Worm (Caenorhabditis elegans) whole organism, L1 larva: ENCODE results near the gene K09A11.1.

Experiments
- C04F5.9 ChIP-seq: sonication (generic microtip); optimal IDR thresholded peaks from 2 replicates; lab custom pipeline; 2016; ENCODE audit warnings: missing genetic modification characterization, missing compliant biosample characterization
- C16A3.4 ChIP-seq: fragments of 150-350 bp; optimal IDR thresholded peaks from 2 replicates; lab custom pipeline; 2014; ENCODE audit warnings: missing biosample characterization, missing genetic modification characterization
- ama-1 ChIP-seq: fragments of 150-350 bp; optimal IDR thresholded peaks from 2 replicates; lab custom pipeline; 2014
- ceh-63 ChIP-seq: fragments of 200-800 bp; sonication (Bioruptor generic); optimal IDR thresholded peaks from 2 replicates; lab custom pipeline; 2018; ENCODE audit warnings: mild to moderate bottlenecking, missing genetic modification characterization, missing compliant biosample characterization
- ceh-8 ChIP-seq: fragments of 200-800 bp; sonication (Bioruptor generic); optimal IDR thresholded peaks from 2 replicates; lab custom pipeline; 2018; ENCODE audit warnings: mild to moderate bottlenecking, missing genetic modification characterization, moderate library complexity, missing compliant biosample characterization
- dpl-1 ChIP-seq, 3 experiments: fragments of 150-350 bp in 2 of 3; sonication (generic microtip) in 1 of 3; optimal IDR thresholded peaks; 2 replicates each; lab custom pipeline; 2014 to 2017; ENCODE audit warnings: missing biosample characterization in 3 of 3, missing genetic modification characterization in 3 of 3, missing genetic modification reagents in 3 of 3
- dsc-1 ChIP-seq: sonication (generic microtip); optimal IDR thresholded peaks from 2 replicates; lab custom pipeline; 2016; ENCODE audit warnings: mild to moderate bottlenecking, missing genetic modification characterization, missing compliant biosample characterization
- efl-1 ChIP-seq, 4 experiments: fragments of 150-350 bp; optimal IDR thresholded peaks in 3 of 4; peaks in 1 of 4; 1 replicate in 1 of 4; 2 replicates in 3 of 4; lab custom pipeline; 2014; ENCODE audit warnings: missing biosample characterization in 2 of 4, missing genetic modification characterization in 2 of 4, missing genetic modification reagents in 2 of 4
- elt-2 ChIP-seq: sonication (generic microtip); optimal IDR thresholded peaks from 2 replicates; lab custom pipeline; 2016; ENCODE audit warnings: missing genetic modification characterization, mild to moderate bottlenecking, inconsistent platforms, missing compliant biosample characterization, missing genetic modification reagents
- ets-5 ChIP-seq: fragments of 200-800 bp; sonication (Bioruptor generic); IDR thresholded peaks from 2 replicates; pipeline ENCODE4 v1.3.6; 2022; ENCODE audit warnings: missing genetic modification characterization, missing compliant biosample characterization
- fkh-4 ChIP-seq: sonication (generic microtip); optimal IDR thresholded peaks from 2 replicates; lab custom pipeline; 2016; ENCODE audit warnings: missing compliant biosample characterization, missing genetic modification characterization, borderline replicate concordance
- fkh-8 ChIP-seq: sonication (generic microtip); optimal IDR thresholded peaks from 2 replicates; lab custom pipeline; 2016; ENCODE audit warnings: mild to moderate bottlenecking, missing genetic modification characterization, missing compliant biosample characterization
- hlh-4 ChIP-seq: sonication (generic microtip); optimal IDR thresholded peaks from 2 replicates; lab custom pipeline; 2016; ENCODE audit warnings: mild to moderate bottlenecking, missing genetic modification characterization, missing compliant biosample characterization
- irx-1 ChIP-seq: sonication (generic microtip); optimal IDR thresholded peaks from 2 replicates; lab custom pipeline; 2016; ENCODE audit warnings: missing genetic modification characterization, missing compliant biosample characterization
- jun-1 ChIP-seq: fragments of 150-350 bp; optimal IDR thresholded peaks from 2 replicates; lab custom pipeline; 2014; ENCODE audit warnings: missing biosample characterization, missing genetic modification reagents, missing genetic modification characterization
- lin-14 ChIP-seq: fragments of 200-800 bp; sonication (Bioruptor generic); optimal IDR thresholded peaks from 2 replicates; lab custom pipeline; 2018; ENCODE audit warnings: mild to moderate bottlenecking, missing genetic modification characterization, moderate library complexity, missing compliant biosample characterization
- lin-35 ChIP-seq, 2 experiments: fragments of 150-350 bp; optimal IDR thresholded peaks; 2 replicates each; lab custom pipeline; 2014; ENCODE audit warnings: missing biosample characterization in 2 of 2, missing genetic modification characterization in 2 of 2, missing genetic modification reagents in 2 of 2
- lin-39 ChIP-seq: fragments of 150-350 bp; optimal IDR thresholded peaks from 2 replicates; lab custom pipeline; 2014; ENCODE audit warnings: missing biosample characterization, missing genetic modification reagents, missing genetic modification characterization
- mdl-1 ChIP-seq, 2 experiments: fragments of 150-350 bp; optimal IDR thresholded peaks; 2 replicates each; lab custom pipeline; 2014 to 2017; ENCODE audit warnings: missing biosample characterization in 2 of 2, missing genetic modification characterization in 2 of 2, inconsistent platforms in 1 of 2
- nhr-11 ChIP-seq: fragments of 150-350 bp; optimal IDR thresholded peaks from 2 replicates; lab custom pipeline; 2014; ENCODE audit warnings: missing biosample characterization, missing genetic modification characterization
- nhr-20 ChIP-seq: sonication (generic microtip); optimal IDR thresholded peaks from 2 replicates; lab custom pipeline; 2016; ENCODE audit warnings: mild to moderate bottlenecking, missing genetic modification characterization, missing compliant biosample characterization
- nhr-28 ChIP-seq: fragments of 150-350 bp; optimal IDR thresholded peaks from 2 replicates; lab custom pipeline; 2014; ENCODE audit warnings: missing biosample characterization, missing genetic modification characterization
- nhr-71 ChIP-seq: sonication (generic microtip); optimal IDR thresholded peaks from 2 replicates; lab custom pipeline; 2016; ENCODE audit warnings: mild to moderate bottlenecking, missing genetic modification characterization, moderate library complexity, missing compliant biosample characterization
- nhr-85 ChIP-seq: sonication (generic microtip); peaks from one replicate; lab custom pipeline; 2016; ENCODE audit warnings: missing genetic modification characterization, inconsistent platforms, missing compliant biosample characterization
- pag-3 ChIP-seq: sonication (generic microtip); optimal IDR thresholded peaks from 2 replicates; lab custom pipeline; 2017; ENCODE audit warnings: missing genetic modification characterization, mild to moderate bottlenecking, missing compliant biosample characterization, antibody characterized with exemption, borderline replicate concordance; ENCODE audit not compliant: insufficient read depth
- pax-3 ChIP-seq: fragments of 200-800 bp; sonication (Bioruptor generic); optimal IDR thresholded peaks from 2 replicates; lab custom pipeline; 2018; ENCODE audit warnings: mild to moderate bottlenecking, missing genetic modification characterization, moderate library complexity, missing compliant biosample characterization
- pqm-1 ChIP-seq: sonication (generic microtip); optimal IDR thresholded peaks from 3 replicates; lab custom pipeline; 2017; ENCODE audit warnings: missing biosample characterization, missing genetic modification characterization
- snu-23 ChIP-seq: sonication (generic microtip); optimal IDR thresholded peaks from 2 replicates; lab custom pipeline; 2016; ENCODE audit warnings: missing genetic modification characterization, missing compliant biosample characterization
- sox-4 ChIP-seq: sonication (generic microtip); optimal IDR thresholded peaks from 2 replicates; lab custom pipeline; 2016; ENCODE audit warnings: missing genetic modification characterization, missing compliant biosample characterization
- unc-130 ChIP-seq: fragments of 150-350 bp; optimal IDR thresholded peaks from 2 replicates; lab custom pipeline; 2017; ENCODE audit warnings: missing biosample characterization, missing genetic modification characterization, inconsistent platforms
- unc-62 ChIP-seq: fragments of 150-350 bp; optimal IDR thresholded peaks from 2 replicates; lab custom pipeline; 2014; ENCODE audit warnings: missing biosample characterization, missing genetic modification reagents, missing genetic modification characterization
- unc-86 ChIP-seq: sonication (generic microtip); optimal IDR thresholded peaks from 2 replicates; lab custom pipeline; 2016; ENCODE audit warnings: missing genetic modification characterization, missing compliant biosample characterization
- zag-1 ChIP-seq: fragments of 150-350 bp; optimal IDR thresholded peaks from 2 replicates; lab custom pipeline; 2014; ENCODE audit warnings: missing biosample characterization, missing genetic modification characterization

Gene K09A11.1

ce11 chrX:13246668-13247358 lies 15.5 kb upstream of the K09A11.1 start (continued):
- TF ChIP-seq ceh-63 (GFP tag; lab: Kevin White, UChicago) = no peak
- TF ChIP-seq snu-23 (GFP tag; lab: Kevin White, UChicago) = peak; percentile 56
- no peak for TF ChIP-seq C04F5.9 (tag; lab: Kevin White, UChicago)
- TF ChIP-seq nhr-11 (tag; lab: Kevin White, UChicago) = no peak
- TF ChIP-seq irx-1 (tag; lab: Kevin White, UChicago) = no peak
- no peak for TF ChIP-seq nhr-28 (tag; lab: Kevin White, UChicago)
- peak in 1 of 2 experiments; percentile 65 for TF ChIP-seq lin-35 (GFP tag; optimal IDR thresholded peaks at IDR 0.05; lab: Kevin White, UChicago)
- peak in 1 of 3 experiments; percentile 5 for TF ChIP-seq dpl-1 (GFP tag; optimal IDR thresholded peaks at IDR 0.05; lab: Kevin White, UChicago)
- TF ChIP-seq dsc-1 = no peak
- no peak for TF ChIP-seq lin-39 (tag; lab: Kevin White, UChicago)
- TF ChIP-seq C16A3.4 = no peak
- no peak for TF ChIP-seq pag-3 (tag; lab: Kevin White, UChicago)
- no peak for TF ChIP-seq unc-86 (tag; lab: Kevin White, UChicago)
- no peak for TF ChIP-seq ama-1
- TF ChIP-seq fkh-4 = no peak
- no peak for TF ChIP-seq hlh-4 (tag; lab: Kevin White, UChicago)
- no peak for TF ChIP-seq sox-4 (tag; lab: Kevin White, UChicago)
- no peak for TF ChIP-seq unc-130 (tag; lab: Kevin White, UChicago)

DNA sequence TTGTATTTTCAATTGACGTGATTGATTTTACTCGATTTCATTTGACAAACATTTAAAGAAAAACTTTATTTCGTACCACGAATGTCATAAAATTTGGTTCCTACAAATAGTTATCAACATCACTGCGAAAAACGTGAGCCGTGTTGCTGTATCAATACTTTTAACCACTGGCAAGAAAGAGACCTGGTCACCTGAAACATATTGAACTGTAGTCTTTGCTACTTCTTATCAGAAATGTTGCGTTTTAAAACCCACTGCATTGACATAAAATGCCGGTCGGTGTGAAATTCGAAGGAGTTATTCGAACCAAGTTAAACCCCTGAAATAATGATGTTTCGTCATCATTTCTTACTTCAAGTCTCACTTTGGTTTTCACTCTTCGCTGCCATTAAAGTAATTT lies 14.7 kb upstream of the K09A11.1 start:
- TF ChIP-seq ceh-8 (GFP tag; lab: Kevin White, UChicago) (no peak), pax-3 (no peak), efl-1 (optimal IDR thresholded peaks at IDR 0.05; lab: Kevin White, UChicago) (no peak), efl-1 (GFP tag; optimal IDR thresholded peaks at IDR 0.05 in 1 of 2; lab: Kevin White, UChicago) (peak in 1 of 2 experiments; percentile 78), ets-5 (no peak), unc-130 (tag; lab: Kevin White, UChicago) (no peak), elt-2 (tag; lab: Kevin White, UChicago) (peak; percentile 58), lin-35 (GFP tag; optimal IDR thresholded peaks at IDR 0.05; lab: Kevin White, UChicago) (peak in 1 of 2 experiments; percentile 29), mdl-1 (tag; optimal IDR thresholded peaks at IDR 0.05; lab: Kevin White, UChicago) (peak in 1 of 2 experiments; percentile 6)

DNA sequence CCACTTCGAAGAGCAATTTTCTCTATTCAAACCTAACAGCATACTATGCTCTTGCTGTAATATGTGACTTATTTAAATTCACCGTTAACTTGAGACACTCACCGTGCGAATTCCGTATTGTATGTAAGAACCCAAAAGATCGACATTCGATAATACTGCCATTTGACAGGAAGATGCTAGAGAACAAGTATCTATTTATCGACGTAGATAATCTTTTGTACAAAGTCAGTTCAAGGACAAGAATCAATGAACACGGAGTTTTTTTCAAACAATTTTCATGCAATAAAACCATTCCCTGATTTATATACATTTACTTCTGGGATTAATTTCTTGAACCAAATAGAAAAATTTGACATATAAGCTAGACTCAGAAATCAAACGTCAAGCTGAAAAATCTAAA lies 14.0 kb upstream of the K09A11.1 start, which contains the start of gene K08H2.7:
Gene K08H2.7, minus strand, starts transcription at position 173 of the 400 bp plus-strand sequence.
- TF ChIP-seq pqm-1 (tag; lab: Kevin White, UChicago) (no peak), elt-2 (tag; lab: Kevin White, UChicago) (no peak), dsc-1 (no peak), lin-14 (GFP tag; lab: Kevin White, UChicago) (peak; percentile 60), ceh-8 (GFP tag; lab: Kevin White, UChicago) (no peak), nhr-85 (peak; percentile 87), snu-23 (GFP tag; lab: Kevin White, UChicago) (peak; percentile 0), zag-1 (tag; lab: Kevin White, UChicago) (no peak), nhr-71 (tag; lab: Kevin White, UChicago) (peak; percentile 25), unc-130 (tag; lab: Kevin White, UChicago) (no peak), fkh-4 (no peak), nhr-20 (peak; percentile 45)

- TF ChIP-seq C16A3.4 (no peak), jun-1 (tag; lab: Kevin White, UChicago) (no peak), pax-3 (no peak), unc-62 (GFP tag; lab: Kevin White, UChicago) (no peak), nhr-71 (tag; lab: Kevin White, UChicago) (peak; percentile 4), fkh-8 (peak; percentile 39)
These were observed 13.2 kb upstream of the K09A11.1 start for ce11 chrX:13249102-13249501.
